Worm (Caenorhabditis elegans): ENCODE measurements around the gene wago-5.

DNA sequence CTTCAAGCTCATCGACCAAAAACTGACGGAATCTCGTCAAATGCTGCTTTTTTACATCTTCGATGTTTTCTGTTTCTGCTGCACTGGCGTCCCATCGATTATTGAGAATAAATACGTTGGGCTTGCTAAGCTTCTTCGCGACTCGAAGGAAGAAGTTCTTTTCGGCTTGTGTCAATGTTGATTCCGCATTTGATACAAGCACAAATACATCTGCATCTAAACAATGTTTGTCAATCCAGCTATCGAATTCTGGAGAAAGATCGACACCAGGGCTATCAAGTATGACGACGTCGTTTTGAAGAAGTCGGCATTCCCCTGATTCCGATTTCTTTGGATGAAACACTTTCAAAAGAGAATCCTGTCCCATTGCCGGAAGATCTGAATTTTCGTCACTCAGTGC lies 19.9 kb upstream of the wago-5 start:
- no peak for TF ChIP-seq him-1 (tag; optimal IDR thresholded peaks at IDR 0.05)
- TF ChIP-seq dao-5 (tag; optimal IDR thresholded peaks at IDR 0.05): no peak
